Fruit fly (Drosophila melanogaster): ENCODE results near the gene CG7992.

dm6 chrX:19224580-19225303 lies 22.3 kb downstream of the CG7992 start:
- TF ChIP-seq abd-A (tag; optimal IDR thresholded peaks at IDR 0.05) (no peak), ham (GFP tag; IDR thresholded peaks at IDR 0.05) (no peak), CG17612 (GFP tag; IDR thresholded peaks at IDR 0.05) (no peak), luna (GFP tag; optimal IDR thresholded peaks at IDR 0.05) (no peak), ken (GFP tag; IDR thresholded peaks at IDR 0.05) (no peak), Antp (GFP tag; optimal IDR thresholded peaks at IDR 0.05) (no peak), CG4328 (GFP tag; optimal IDR thresholded peaks at IDR 0.05) (no peak), CG11723 (GFP tag; optimal IDR thresholded peaks at IDR 0.05) (no peak), CG17568 (GFP tag; optimal IDR thresholded peaks at IDR 0.05) (no peak), danr (GFP tag; IDR thresholded peaks at IDR 0.05) (no peak), prd (optimal IDR thresholded peaks at IDR 0.05) (no peak), prd (GFP tag; IDR thresholded peaks at IDR 0.05) (no peak; the same call in 2 of the 3 replicates), zen (tag; optimal IDR thresholded peaks at IDR 0.05) (no peak), fd64A (GFP tag; optimal IDR thresholded peaks at IDR 0.05) (no peak)
